Worm (Caenorhabditis elegans) whole organism, mixed stage, embryonic: Measurements from ENCODE around the gene F58E6.6.
A peak's percentile ranks its signal among the peaks of the same experiment; 100 is the strongest.

Experiments
- M03D4.4 ChIP-seq: sonication (generic microtip); optimal IDR thresholded peaks from 2 replicates; lab custom pipeline; 2017; ENCODE audit warnings: mild to moderate bottlenecking, missing genetic modification characterization, missing compliant biosample characterization
- blmp-1 ChIP-seq: fragments of 150-350 bp; optimal IDR thresholded peaks from 2 replicates; lab custom pipeline; 2014; ENCODE audit warnings: missing biosample characterization, missing genetic modification characterization
- ceh-39 ChIP-seq: fragments of 150-350 bp; optimal IDR thresholded peaks from 2 replicates; lab custom pipeline; 2014; ENCODE audit warnings: missing biosample characterization, missing genetic modification characterization
- ceh-43 ChIP-seq: fragments of 200-800 bp; sonication (Bioruptor generic); optimal IDR thresholded peaks from 2 replicates; lab custom pipeline; 2018; ENCODE audit warnings: mild to moderate bottlenecking, missing genetic modification characterization, moderate library complexity, missing compliant biosample characterization
- ceh-83 ChIP-seq: fragments of 200-800 bp; sonication (Bioruptor generic); optimal IDR thresholded peaks from 2 replicates; lab custom pipeline; 2018; ENCODE audit warnings: mild to moderate bottlenecking, missing genetic modification characterization, missing compliant biosample characterization
- ces-1 ChIP-seq: fragments of 150-350 bp; optimal IDR thresholded peaks from 2 replicates; lab custom pipeline; 2014; ENCODE audit warnings: missing biosample characterization, missing genetic modification reagents, missing genetic modification characterization
- cnd-1 ChIP-seq: fragments of 200-800 bp; sonication (Bioruptor generic); optimal IDR thresholded peaks from 2 replicates; lab custom pipeline; 2018; ENCODE audit warnings: mild to moderate bottlenecking, missing genetic modification characterization, missing compliant biosample characterization
- drap-1 ChIP-seq: fragments of 200-800 bp; sonication (Bioruptor generic); optimal IDR thresholded peaks from 3 replicates; lab custom pipeline; 2018; ENCODE audit warnings: mild to moderate bottlenecking, missing genetic modification characterization, missing compliant biosample characterization
- elt-1 ChIP-seq: sonication (generic microtip); optimal IDR thresholded peaks from 2 replicates; lab custom pipeline; 2017; ENCODE audit warnings: missing genetic modification characterization, mild to moderate bottlenecking, missing compliant biosample characterization, antibody characterized with exemption, moderate library complexity, borderline replicate concordance; ENCODE audit not compliant: insufficient read depth
- elt-3 ChIP-seq: fragments of 150-350 bp; optimal IDR thresholded peaks from 2 replicates; lab custom pipeline; 2014; ENCODE audit warnings: missing biosample characterization, missing genetic modification characterization
- ham-2 ChIP-seq: fragments of 200-800 bp; sonication (Bioruptor generic); optimal IDR thresholded peaks from 2 replicates; lab custom pipeline; 2018; ENCODE audit warnings: mild to moderate bottlenecking, missing genetic modification characterization, missing compliant biosample characterization
- hlh-1 ChIP-seq: fragments of 150-350 bp; optimal IDR thresholded peaks from 2 replicates; lab custom pipeline; 2014; ENCODE audit warnings: missing biosample characterization, missing genetic modification reagents, missing genetic modification characterization
- lin-13 ChIP-seq: fragments of 150-350 bp; optimal IDR thresholded peaks from 2 replicates; lab custom pipeline; 2014; ENCODE audit warnings: missing biosample characterization, missing genetic modification characterization
- lin-32 ChIP-seq: fragments of 200-800 bp; sonication (Bioruptor generic); optimal IDR thresholded peaks from 2 replicates; lab custom pipeline; 2018; ENCODE audit warnings: mild to moderate bottlenecking, missing genetic modification characterization, missing compliant biosample characterization
- lsy-2 ChIP-seq: fragments of 150-350 bp; optimal IDR thresholded peaks from 2 replicates; lab custom pipeline; 2014; ENCODE audit warnings: missing biosample characterization, missing genetic modification characterization
- mab-5 ChIP-seq: fragments of 150-350 bp; optimal IDR thresholded peaks from 2 replicates; lab custom pipeline; 2014; ENCODE audit warnings: missing biosample characterization, missing genetic modification characterization
- mep-1 ChIP-seq: fragments of 150-350 bp; optimal IDR thresholded peaks from 2 replicates; lab custom pipeline; 2017; ENCODE audit warnings: missing biosample characterization, missing genetic modification reagents, missing genetic modification characterization, inconsistent platforms
- mls-2 ChIP-seq: sonication (generic microtip); optimal IDR thresholded peaks from 2 replicates; lab custom pipeline; 2016; ENCODE audit warnings: mild to moderate bottlenecking, missing genetic modification characterization, moderate library complexity, missing compliant biosample characterization
- nhr-12 ChIP-seq: fragments of 150-350 bp; optimal IDR thresholded peaks from 2 replicates; lab custom pipeline; 2014; ENCODE audit warnings: missing biosample characterization, missing genetic modification characterization
- nhr-2 ChIP-seq: fragments of 150-350 bp; optimal IDR thresholded peaks from 2 replicates; lab custom pipeline; 2014; ENCODE audit warnings: missing biosample characterization, missing genetic modification characterization
- nhr-237 ChIP-seq: fragments of 150-350 bp; optimal IDR thresholded peaks from 2 replicates; lab custom pipeline; 2014; ENCODE audit warnings: missing biosample characterization, missing genetic modification characterization
- nhr-76 ChIP-seq: sonication (generic microtip); optimal IDR thresholded peaks from 2 replicates; lab custom pipeline; 2017; ENCODE audit warnings: missing biosample characterization, missing genetic modification characterization
- pha-4 ChIP-seq: fragments of 150-350 bp; optimal IDR thresholded peaks from 2 replicates; lab custom pipeline; 2018; ENCODE audit warnings: missing biosample characterization, missing genetic modification reagents, missing genetic modification characterization
- sem-2 ChIP-seq: fragments of 200-800 bp; sonication (Bioruptor generic); optimal IDR thresholded peaks from 2 replicates; lab custom pipeline; 2018; ENCODE audit warnings: mild to moderate bottlenecking, missing genetic modification characterization, missing compliant biosample characterization
- snpc-4 ChIP-seq: fragments of 150-350 bp; optimal IDR thresholded peaks from 2 replicates; lab custom pipeline; 2014; ENCODE audit warnings: missing biosample characterization, missing genetic modification characterization
- sptf-1 ChIP-seq: sonication (generic microtip); optimal IDR thresholded peaks from 2 replicates; lab custom pipeline; 2017; ENCODE audit warnings: mild to moderate bottlenecking, missing genetic modification characterization, moderate library complexity, missing compliant biosample characterization
- tbx-8 ChIP-seq: fragments of 200-800 bp; sonication (Bioruptor generic); optimal IDR thresholded peaks from 2 replicates; lab custom pipeline; 2018; ENCODE audit warnings: mild to moderate bottlenecking, missing genetic modification characterization, moderate library complexity, missing compliant biosample characterization
- unc-120 ChIP-seq: sonication (generic microtip); optimal IDR thresholded peaks from 2 replicates; lab custom pipeline; 2017; ENCODE audit warnings: missing genetic modification characterization, missing compliant biosample characterization; ENCODE audit not compliant: poor library complexity, severe bottlenecking
- unc-39 ChIP-seq: fragments of 150-350 bp; optimal IDR thresholded peaks from 2 replicates; lab custom pipeline; 2014; ENCODE audit warnings: missing biosample characterization, missing genetic modification characterization
- unc-62 ChIP-seq: fragments of 150-350 bp; optimal IDR thresholded peaks from 2 replicates; lab custom pipeline; 2014; ENCODE audit warnings: missing biosample characterization, missing genetic modification reagents, missing genetic modification characterization

Gene F58E6.6

ce11 chrV:9765622-9766021, 12.8 kb upstream of the F58E6.6 start:
- TF ChIP-seq lsy-2 (tag; lab: Kevin White, UChicago) (peak; percentile 46), ces-1 (GFP tag; lab: Kevin White, UChicago) (peak; percentile 100), nhr-76 (no peak)
- TF ChIP-seq, all 35 proteins: peak for 2

DNA sequence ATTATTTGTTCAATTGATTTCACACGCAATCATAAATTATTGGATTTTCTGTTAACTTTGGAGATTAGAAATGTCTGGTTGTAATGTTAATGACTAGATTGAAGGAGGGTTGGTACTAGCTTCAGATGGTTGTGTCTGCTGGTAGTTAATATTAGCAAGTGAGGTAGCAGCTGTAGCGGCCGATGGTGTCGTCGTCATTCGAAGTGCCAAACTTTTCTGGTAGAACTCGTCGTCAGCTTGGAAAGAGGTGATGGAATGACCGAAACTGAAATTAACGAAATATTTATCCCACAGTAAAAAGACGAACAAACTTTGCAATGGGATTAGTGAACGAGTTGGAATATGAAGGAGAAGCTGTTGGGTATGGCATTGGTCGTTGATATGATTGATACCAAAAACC, 11.7 kb upstream of the F58E6.6 start:
- TF ChIP-seq nhr-2 (no peak), mab-5 (tag; lab: Kevin White, UChicago) (no peak), M03D4.4 (tag; lab: Kevin White, UChicago) (no peak), snpc-4 (no peak), unc-39 (tag; lab: Kevin White, UChicago) (no peak), sptf-1 (tag; lab: Kevin White, UChicago) (no peak), cnd-1 (tag; lab: Kevin White, UChicago) (no peak), elt-1 (tag; lab: Kevin White, UChicago) (no peak), pha-4 (tag; lab: Kevin White, UChicago) (no peak), drap-1 (no peak), nhr-237 (tag; lab: Kevin White, UChicago) (no peak)

DNA sequence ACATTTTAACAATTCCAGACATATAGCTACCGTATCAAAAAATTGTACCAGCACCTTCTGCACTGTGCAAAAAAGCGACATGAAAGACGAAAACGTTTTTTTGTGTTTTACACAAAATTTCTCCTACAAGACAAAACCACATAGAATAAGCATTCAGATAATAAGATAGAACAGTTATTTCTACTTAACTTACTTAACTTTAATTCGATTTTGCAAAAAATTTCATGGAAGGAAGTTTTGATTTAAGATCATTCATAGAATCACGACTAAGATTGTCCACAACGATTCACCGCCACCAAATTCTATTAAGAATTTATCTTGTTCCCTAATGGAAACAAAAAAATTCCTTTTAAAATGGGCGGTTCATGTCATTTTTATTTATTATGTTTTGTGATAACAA, 10.9 kb upstream of the F58E6.6 start:
- TF ChIP-seq lsy-2 (tag; lab: Kevin White, UChicago) (no peak), snpc-4 (no peak), mab-5 (tag; lab: Kevin White, UChicago) (no peak), ces-1 (GFP tag; lab: Kevin White, UChicago) (peak; percentile 94), lin-13 (tag; lab: Kevin White, UChicago) (no peak), nhr-2 (no peak)

- TF ChIP-seq mab-5 (tag; lab: Kevin White, UChicago) (no peak), blmp-1 (tag; lab: Kevin White, UChicago) (peak; percentile 74), lin-13 (tag; lab: Kevin White, UChicago) (no peak)
These were observed 5.6 kb upstream of the F58E6.6 start for ce11 chrV:9758437-9758836.

DNA sequence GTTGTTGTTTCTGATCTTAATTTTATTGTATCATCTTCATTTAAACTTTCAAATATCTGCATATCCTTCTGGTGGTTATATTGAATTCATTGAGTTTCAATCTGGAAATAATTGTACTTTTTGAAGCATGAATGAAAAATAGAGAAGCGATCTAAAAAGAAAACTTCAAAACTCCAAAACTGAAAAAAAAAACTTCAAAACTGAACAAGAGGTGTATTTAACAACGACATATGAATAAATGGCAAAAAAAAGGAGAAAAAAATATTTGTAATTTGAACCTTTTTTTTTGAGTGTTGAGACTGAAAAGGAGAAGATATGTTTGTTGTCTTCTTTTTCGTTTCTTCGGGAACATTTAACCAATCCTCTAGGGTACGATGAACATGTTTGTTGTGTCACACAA, 5.1 kb upstream of the F58E6.6 start, which contains the start of gene F58E6.11:
Gene F58E6.11 (minus strand): TSS at position 101 of the 400 bp plus-strand sequence.
- TF ChIP-seq unc-120 (no peak), lsy-2 (tag; lab: Kevin White, UChicago) (no peak), nhr-12 (tag; lab: Kevin White, UChicago) (no peak), elt-3 (tag; lab: Kevin White, UChicago) (no peak), unc-62 (GFP tag; lab: Kevin White, UChicago) (no peak), blmp-1 (tag; lab: Kevin White, UChicago) (no peak), ceh-83 (GFP tag; lab: Kevin White, UChicago) (no peak), nhr-237 (tag; lab: Kevin White, UChicago) (no peak), mab-5 (tag; lab: Kevin White, UChicago) (no peak), cnd-1 (tag; lab: Kevin White, UChicago) (no peak), tbx-8 (no peak), nhr-2 (no peak), snpc-4 (no peak), mep-1 (no peak), ceh-39 (no peak)
- TF ChIP-seq, all 35 proteins: peak for 0

DNA sequence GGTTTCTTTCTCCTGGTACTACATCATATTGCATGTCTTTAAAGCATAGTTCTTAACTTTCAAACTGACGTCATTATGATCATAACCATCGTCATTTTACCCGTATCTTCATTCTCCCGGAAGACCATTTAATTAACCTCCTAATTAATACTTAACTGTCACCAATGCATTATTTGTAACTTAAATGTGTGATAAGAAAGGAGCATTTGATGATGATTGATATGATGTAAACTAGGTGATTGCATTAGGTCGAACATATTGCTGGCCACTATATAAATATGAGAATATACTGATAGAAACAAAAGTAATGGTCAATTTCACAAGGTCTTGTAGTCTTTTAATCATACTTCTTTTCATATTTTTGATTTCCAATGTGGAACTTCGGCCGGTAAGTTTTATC, 3.4 kb upstream of the F58E6.6 start, which contains the start of gene hrg-3:
Gene hrg-3 (plus strand): TSS at position 227 of the 400 bp plus-strand sequence.
- TF ChIP-seq mep-1 (no peak), lin-32 (no peak), blmp-1 (tag; lab: Kevin White, UChicago) (no peak), unc-62 (GFP tag; lab: Kevin White, UChicago) (no peak), hlh-1 (tag; lab: Kevin White, UChicago) (no peak), ceh-83 (GFP tag; lab: Kevin White, UChicago) (no peak), ceh-43 (GFP tag; lab: Kevin White, UChicago) (no peak), unc-120 (no peak), unc-39 (tag; lab: Kevin White, UChicago) (no peak), mls-2 (tag; lab: Kevin White, UChicago) (no peak), sem-2 (GFP tag; lab: Kevin White, UChicago) (no peak), ceh-39 (no peak), nhr-2 (no peak), lsy-2 (tag; lab: Kevin White, UChicago) (no peak), ham-2 (no peak)
